Fruit fly (Drosophila melanogaster): ENCODE results near the gene Ctl2.
A peak's percentile ranks its signal among the peaks of the same experiment; 100 is the strongest.

The Ctl2 gene

dm6 chr3R:29089662-29090007, 33.5 kb upstream of the Ctl2 start (continued):
- TF ChIP-seq Ada2b (GFP tag; IDR thresholded peaks at IDR 0.05), result peak; percentile 44; the same call in 1 of the 2 replicates
- TF ChIP-seq CG4617 (GFP tag; optimal IDR thresholded peaks at IDR 0.05; ENCODE audit: borderline replicate concordance), result no peak
- peak; percentile 57; the same call in 1 of the 2 replicates for TF ChIP-seq klu (GFP tag; IDR thresholded peaks at IDR 0.05)
- TF ChIP-seq ftz-f1 (GFP tag; optimal IDR thresholded peaks at IDR 0.05), result peak; percentile 35
- TF ChIP-seq eve (GFP tag; optimal IDR thresholded peaks at IDR 0.05), result no peak
- no peak for TF ChIP-seq CG31365 (tag; optimal IDR thresholded peaks at IDR 0.05)
- TF ChIP-seq org-1 (GFP tag; optimal IDR thresholded peaks at IDR 0.05), result peak; percentile 1
- no peak for TF ChIP-seq C15 (GFP tag; IDR thresholded peaks at IDR 0.05)
- TF ChIP-seq CG4730 (GFP tag; IDR thresholded peaks at IDR 0.05), result peak; percentile 23; the same call in 1 of the 2 replicates
- no peak for TF ChIP-seq Bdp1 (GFP tag; optimal IDR thresholded peaks at IDR 0.05)
- TF ChIP-seq CG5245 (GFP tag; optimal IDR thresholded peaks at IDR 0.05), result no peak
- no peak for TF ChIP-seq Opbp (GFP tag; IDR thresholded peaks at IDR 0.05; ENCODE audit: partially characterized antibody)
- TF ChIP-seq Chrac-16 (GFP tag; optimal IDR thresholded peaks at IDR 0.05), result no peak
- TF ChIP-seq CG7745 (tag; optimal IDR thresholded peaks at IDR 0.05), result no peak
- no peak for TF ChIP-seq CG33213 (GFP tag; optimal IDR thresholded peaks at IDR 0.05)
- TF ChIP-seq Lpt (GFP tag; optimal IDR thresholded peaks at IDR 0.05), result no peak
- no peak for TF ChIP-seq cg (GFP tag; optimal IDR thresholded peaks at IDR 0.05)
- TF ChIP-seq trh (GFP tag; optimal IDR thresholded peaks at IDR 0.05), result no peak
- no peak for TF ChIP-seq CG3726 (GFP tag; IDR thresholded peaks at IDR 0.05)
- no peak for TF ChIP-seq CG6765 (GFP tag; optimal IDR thresholded peaks at IDR 0.05)
- no peak for TF ChIP-seq cas (GFP tag; IDR thresholded peaks at IDR 0.05)
- peak; percentile 85 for TF ChIP-seq Med (GFP tag)
- no peak for TF ChIP-seq CG17385 (GFP tag; optimal IDR thresholded peaks at IDR 0.05)
- TF ChIP-seq CG13894 (tag; optimal IDR thresholded peaks at IDR 0.05), result no peak
- TF ChIP-seq CG12104 (GFP tag; optimal IDR thresholded peaks at IDR 0.05), result no peak
- TF ChIP-seq CG10274 (GFP tag; optimal IDR thresholded peaks at IDR 0.05), result peak; percentile 20
- TF ChIP-seq CoRest (tag; optimal IDR thresholded peaks at IDR 0.05), result no peak
- TF ChIP-seq Sox102F (GFP tag; optimal IDR thresholded peaks at IDR 0.05), result no peak
- 0 out of 2 replicates have a peak, but pooled peaks have one; percentile 30 for TF ChIP-seq CG31224 (GFP tag; IDR thresholded peaks at IDR 0.05)
- TF ChIP-seq CG9609 (GFP tag; optimal IDR thresholded peaks at IDR 0.05), result no peak
- no peak for TF ChIP-seq Hmx (GFP tag; optimal IDR thresholded peaks at IDR 0.05)
- TF ChIP-seq CG9932 (GFP tag; IDR thresholded peaks at IDR 0.05), result no peak
- no peak for TF ChIP-seq Sry-β (GFP tag; optimal IDR thresholded peaks at IDR 0.05)
- TF ChIP-seq ash1 (GFP tag; optimal IDR thresholded peaks at IDR 0.05), result no peak
- no peak for TF ChIP-seq Vsx1 (GFP tag; optimal IDR thresholded peaks at IDR 0.05)
- TF ChIP-seq jing (GFP tag; optimal IDR thresholded peaks at IDR 0.05), result no peak
- no peak for TF ChIP-seq so (GFP tag; IDR thresholded peaks at IDR 0.05)
- no peak for TF ChIP-seq CG5180 (GFP tag; optimal IDR thresholded peaks at IDR 0.05)
- no peak for TF ChIP-seq CG2202 (tag; optimal IDR thresholded peaks at IDR 0.05)
- TF ChIP-seq Awh (GFP tag; IDR thresholded peaks at IDR 0.05), result 0 out of 2 replicates have a peak, but pooled peaks have one; percentile 53
- peak; percentile 33 for TF ChIP-seq Jarid2 (GFP tag; optimal IDR thresholded peaks at IDR 0.05)
- TF ChIP-seq CG13624 (GFP tag; optimal IDR thresholded peaks at IDR 0.05), result no peak
- TF ChIP-seq lola (GFP tag; optimal IDR thresholded peaks at IDR 0.05), result no peak
- no peak for TF ChIP-seq kah (GFP tag; optimal IDR thresholded peaks at IDR 0.05)
- no peak; the same call in 1 of the 2 replicates for TF ChIP-seq Doc2 (GFP tag; IDR thresholded peaks at IDR 0.05)
- TF ChIP-seq CG17361 (GFP tag; IDR thresholded peaks at IDR 0.05), result peak; percentile 52; the same call in 1 of the 3 replicates
- TF ChIP-seq usp (GFP tag; optimal IDR thresholded peaks at IDR 0.05), result no peak
- TF ChIP-seq Hsf (GFP tag; optimal IDR thresholded peaks at IDR 0.05), result no peak
- no peak for TF ChIP-seq CG30020 (tag; optimal IDR thresholded peaks at IDR 0.05)
- TF ChIP-seq Atf6 (GFP tag; IDR thresholded peaks at IDR 0.05), result no peak
- TF ChIP-seq unc-4 (GFP tag; IDR thresholded peaks at IDR 0.05; ENCODE audit: partially characterized antibody), result no peak
- no peak for TF ChIP-seq CG5953 (GFP tag; IDR thresholded peaks at IDR 0.05)
